Fruit fly (Drosophila melanogaster) whole organism, embryonic: ENCODE results near the gene CG15922.

Source experiments
- CG10462 ChIP-seq: fragments of 200-800 bp; sonication (Bioruptor generic); optimal IDR thresholded peaks from 2 replicates; lab custom pipeline; 2016; ENCODE audit warnings: missing biosample characterization, missing genetic modification characterization
- CG10543 ChIP-seq: fragments of 200-800 bp; sonication (Bioruptor generic); optimal IDR thresholded peaks from 3 replicates; lab custom pipeline; 2017; ENCODE audit warnings: missing biosample characterization, mild to moderate bottlenecking, missing genetic modification characterization, moderate library complexity
- CG1233 ChIP-seq: fragments of 200-800 bp; sonication (Bioruptor generic); optimal IDR thresholded peaks from 4 replicates; lab custom pipeline; 2018; ENCODE audit warnings: missing biosample characterization, mild to moderate bottlenecking, missing genetic modification characterization
- CG14050 ChIP-seq: fragments of 200-800 bp; sonication (Bioruptor generic); IDR thresholded peaks from 3 replicates; pipeline ENCODE4 v1.3.6; 2022; ENCODE audit warnings: missing biosample characterization, missing genetic modification characterization
- CG14667 ChIP-seq: fragments of 200-800 bp; sonication (Bioruptor generic); IDR thresholded peaks from 2 replicates; pipeline ENCODE4 v1.3.6; 2022; ENCODE audit warnings: missing biosample characterization, missing genetic modification characterization
- CG17385 ChIP-seq: fragments of 200-800 bp; sonication (Bioruptor generic); optimal IDR thresholded peaks from 3 replicates; lab custom pipeline; 2018; ENCODE audit warnings: missing biosample characterization, mild to moderate bottlenecking, missing genetic modification characterization
- CG17912 ChIP-seq: fragments of 200-800 bp; sonication (Bioruptor generic); optimal IDR thresholded peaks from 2 replicates; lab custom pipeline; 2018; ENCODE audit warnings: missing biosample characterization, mild to moderate bottlenecking, missing genetic modification characterization
- CG18476 ChIP-seq: fragments of 200-800 bp; sonication (Bioruptor generic); optimal IDR thresholded peaks from 2 replicates; lab custom pipeline; 2016; ENCODE audit warnings: missing biosample characterization, mild to moderate bottlenecking, missing genetic modification characterization
- CG18619 ChIP-seq: fragments of 200-800 bp; sonication (Bioruptor generic); optimal IDR thresholded peaks from 3 replicates; lab custom pipeline; 2017; ENCODE audit warnings: missing biosample characterization, mild to moderate bottlenecking, missing genetic modification characterization
- CG2129 ChIP-seq: fragments of 200-800 bp; sonication (Bioruptor generic); IDR thresholded peaks from 2 replicates; pipeline ENCODE4 v1.3.6; 2022; ENCODE audit warnings: missing biosample characterization, missing genetic modification characterization; ENCODE audit not compliant: partially characterized antibody
- CG2199 ChIP-seq: fragments of 200-800 bp; sonication (Bioruptor generic); IDR thresholded peaks from 3 replicates; pipeline ENCODE4 v1.3.6; 2022; ENCODE audit warnings: missing biosample characterization, missing genetic modification characterization
- CG2712 ChIP-seq: fragments of 200-800 bp; optimal IDR thresholded peaks from 3 replicates; lab custom pipeline; 2019; ENCODE audit warnings: missing biosample characterization, mild to moderate bottlenecking, missing genetic modification characterization, moderate library complexity
- CG33557 ChIP-seq: fragments of 200-800 bp; sonication (Bioruptor generic); optimal IDR thresholded peaks from 2 replicates; lab custom pipeline; 2019; ENCODE audit warnings: missing biosample characterization, mild to moderate bottlenecking, missing genetic modification characterization, moderate library complexity
- CG3407 ChIP-seq: fragments of 200-800 bp; sonication (Bioruptor generic); optimal IDR thresholded peaks from 2 replicates; lab custom pipeline; 2018; ENCODE audit warnings: missing biosample characterization, mild to moderate bottlenecking, missing genetic modification characterization
- CG42726 ChIP-seq: fragments of 200-800 bp; sonication (Bioruptor generic); IDR thresholded peaks from 2 replicates; pipeline ENCODE4 v1.3.6; 2022; ENCODE audit warnings: missing biosample characterization, missing genetic modification characterization; ENCODE audit not compliant: partially characterized antibody
- CG4854 ChIP-seq: fragments of 200-800 bp; sonication (Bioruptor generic); optimal IDR thresholded peaks from 2 replicates; lab custom pipeline; 2016; ENCODE audit warnings: missing biosample characterization, missing genetic modification characterization, inconsistent platforms
- CG7745 ChIP-seq: fragments of 200-800 bp; sonication (Bioruptor generic); optimal IDR thresholded peaks from 2 replicates; lab custom pipeline; 2018; ENCODE audit warnings: missing biosample characterization, mild to moderate bottlenecking, missing genetic modification characterization, moderate library complexity
- CG8281 ChIP-seq: fragments of 200-800 bp; sonication (Bioruptor generic); optimal IDR thresholded peaks from 2 replicates; lab custom pipeline; 2018; ENCODE audit warnings: missing biosample characterization, mild to moderate bottlenecking, missing genetic modification characterization, moderate library complexity
- CG8478 ChIP-seq: fragments of >200 bp; optimal IDR thresholded peaks from 2 replicates; lab custom pipeline; 2018
- Camta ChIP-seq: fragments of 200-800 bp; sonication (Bioruptor generic); optimal IDR thresholded peaks from 2 replicates; lab custom pipeline; 2016; ENCODE audit warnings: missing biosample characterization, missing genetic modification characterization
- CkIIα-i1 ChIP-seq: fragments of 200-800 bp; sonication (Bioruptor generic); IDR thresholded peaks from 2 replicates; pipeline ENCODE4 v1.3.6; 2022; ENCODE audit warnings: missing biosample characterization, missing genetic modification characterization
- Dll ChIP-seq: fragments of 200-800 bp; sonication (Bioruptor generic); IDR thresholded peaks from 4 replicates; pipeline ENCODE4 v1.3.6; 2022; ENCODE audit warnings: missing biosample characterization, missing genetic modification characterization; ENCODE audit not compliant: partially characterized antibody
- Fer3 ChIP-seq: fragments of 200-800 bp; sonication (Bioruptor generic); optimal IDR thresholded peaks from 2 replicates; lab custom pipeline; 2018; ENCODE audit warnings: missing biosample characterization, mild to moderate bottlenecking, missing genetic modification characterization, moderate library complexity
- MESR4 ChIP-seq: fragments of 200-800 bp; sonication (Bioruptor generic); optimal IDR thresholded peaks from 2 replicates; lab custom pipeline; 2018; ENCODE audit warnings: missing biosample characterization, mild to moderate bottlenecking, missing genetic modification characterization, moderate library complexity
- MTF-1 ChIP-seq: fragments of 200-800 bp; sonication (Bioruptor generic); optimal IDR thresholded peaks from 2 replicates; lab custom pipeline; 2018; ENCODE audit warnings: missing biosample characterization, mild to moderate bottlenecking, missing genetic modification characterization, borderline replicate concordance
- Sry-β ChIP-seq: fragments of 200-800 bp; sonication (Bioruptor generic); optimal IDR thresholded peaks from 2 replicates; lab custom pipeline; 2018; ENCODE audit warnings: missing biosample characterization, mild to moderate bottlenecking, missing genetic modification characterization, moderate library complexity
- TFAM ChIP-seq: fragments of 200-800 bp; sonication (Bioruptor generic); optimal IDR thresholded peaks from 2 replicates; lab custom pipeline; 2017; ENCODE audit warnings: missing biosample characterization, missing genetic modification characterization, inconsistent platforms
- bab2 ChIP-seq: fragments of 200-800 bp; sonication (Bioruptor generic); optimal IDR thresholded peaks from 2 replicates; lab custom pipeline; 2016; ENCODE audit warnings: missing biosample characterization, missing genetic modification characterization
- bbx ChIP-seq: fragments of 200-800 bp; sonication (Bioruptor generic); IDR thresholded peaks from 2 replicates; pipeline ENCODE4 v1.3.6; 2022; ENCODE audit warnings: missing biosample characterization, missing genetic modification characterization; ENCODE audit not compliant: partially characterized antibody
- btn ChIP-seq: fragments of 200-800 bp; sonication (Bioruptor generic); optimal IDR thresholded peaks from 2 replicates; lab custom pipeline; 2016; ENCODE audit warnings: missing biosample characterization, missing genetic modification characterization
- crc ChIP-seq: fragments of 200-800 bp; sonication (Bioruptor generic); optimal IDR thresholded peaks from 2 replicates; lab custom pipeline; 2016; ENCODE audit warnings: missing biosample characterization, missing genetic modification characterization
- crp ChIP-seq, 2 experiments: fragments of 200-800 bp; sonication (Bioruptor generic); optimal IDR thresholded peaks; 2 replicates in 1 of 2; 3 replicates in 1 of 2; lab custom pipeline; 2017; ENCODE audit warnings: missing biosample characterization in 2 of 2, missing genetic modification characterization in 2 of 2, mild to moderate bottlenecking in 1 of 2, moderate library complexity in 1 of 2
- dimm ChIP-seq: fragments of 200-800 bp; sonication (Bioruptor generic); IDR thresholded peaks from 2 replicates; pipeline ENCODE4 v1.3.6; 2022; ENCODE audit warnings: missing biosample characterization, missing genetic modification characterization
- disco-r ChIP-seq: fragments of 200-800 bp; sonication (Bioruptor generic); optimal IDR thresholded peaks from 2 replicates; lab custom pipeline; 2016; ENCODE audit warnings: missing biosample characterization, missing genetic modification characterization
- esg ChIP-seq: fragments of 200-800 bp; sonication (Bioruptor generic); conservative IDR thresholded peaks from 2 replicates; pipeline ENCODE4 v1.3.6; 2022; ENCODE audit warnings: missing biosample characterization, missing genetic modification characterization
- fd64A ChIP-seq: fragments of 200-800 bp; sonication (Bioruptor generic); optimal IDR thresholded peaks from 3 replicates; lab custom pipeline; 2018; ENCODE audit warnings: missing biosample characterization, mild to moderate bottlenecking, missing genetic modification characterization
- ftz-f1 ChIP-seq: fragments of 200-800 bp; sonication (Bioruptor generic); optimal IDR thresholded peaks from 2 replicates; lab custom pipeline; 2016; ENCODE audit warnings: missing biosample characterization, missing genetic modification characterization
- gcm2 ChIP-seq: fragments of 200-800 bp; sonication (Bioruptor generic); optimal IDR thresholded peaks from 2 replicates; lab custom pipeline; 2016; ENCODE audit warnings: missing biosample characterization, missing genetic modification characterization
- grau ChIP-seq: fragments of 200-800 bp; optimal IDR thresholded peaks from 3 replicates; lab custom pipeline; 2019; ENCODE audit warnings: missing biosample characterization, mild to moderate bottlenecking, missing genetic modification characterization, moderate library complexity
- ind ChIP-seq: fragments of 200-800 bp; sonication (Bioruptor generic); optimal IDR thresholded peaks from 3 replicates; lab custom pipeline; 2016; ENCODE audit warnings: missing biosample characterization, missing genetic modification characterization
- lmd ChIP-seq: fragments of 200-800 bp; sonication (Bioruptor generic); IDR thresholded peaks from 2 replicates; pipeline ENCODE4 v1.3.6; 2022; ENCODE audit warnings: missing biosample characterization, missing genetic modification characterization
- nmo ChIP-seq: fragments of 200-800 bp; sonication (Bioruptor generic); optimal IDR thresholded peaks from 2 replicates; lab custom pipeline; 2018; ENCODE audit warnings: missing biosample characterization, mild to moderate bottlenecking, missing genetic modification characterization, moderate library complexity
- odd ChIP-seq: fragments of 200-800 bp; sonication (Bioruptor generic); optimal IDR thresholded peaks from 2 replicates; lab custom pipeline; 2017; ENCODE audit warnings: missing biosample characterization, mild to moderate bottlenecking, missing genetic modification characterization
- onecut ChIP-seq: fragments of 200-800 bp; sonication (Bioruptor generic); IDR thresholded peaks from 2 replicates; pipeline ENCODE4 v1.3.6; 2022; ENCODE audit warnings: missing biosample characterization, missing genetic modification characterization
- pnt ChIP-seq: fragments of 200-800 bp; sonication (Bioruptor generic); optimal IDR thresholded peaks from 3 replicates; lab custom pipeline; 2016; ENCODE audit warnings: missing biosample characterization, missing genetic modification characterization
- pros ChIP-seq: fragments of 200-800 bp; sonication (Bioruptor generic); optimal IDR thresholded peaks from 3 replicates; lab custom pipeline; 2019; ENCODE audit warnings: missing biosample characterization, mild to moderate bottlenecking, missing genetic modification characterization, moderate library complexity
- sens-2 ChIP-seq: fragments of 200-800 bp; sonication (Bioruptor generic); IDR thresholded peaks from 2 replicates; pipeline ENCODE4 v1.3.6; 2022; ENCODE audit warnings: missing biosample characterization, missing genetic modification characterization
- ttk ChIP-seq: fragments of 200-800 bp; sonication (Bioruptor generic); IDR thresholded peaks from 2 replicates; pipeline ENCODE4 v2.1.2; 2022; ENCODE audit warnings: missing biosample characterization, missing genetic modification characterization
- tx ChIP-seq: fragments of 200-800 bp; sonication (Bioruptor generic); optimal IDR thresholded peaks from 2 replicates; lab custom pipeline; 2016; ENCODE audit warnings: missing biosample characterization, missing genetic modification characterization
- z ChIP-seq: fragments of 200-800 bp; sonication (Bioruptor generic); IDR thresholded peaks from 3 replicates; pipeline ENCODE4 v1.3.6; 2022; ENCODE audit warnings: missing biosample characterization, missing genetic modification characterization
- zen ChIP-seq: fragments of 200-800 bp; sonication (Bioruptor generic); optimal IDR thresholded peaks from 3 replicates; lab custom pipeline; 2018; ENCODE audit warnings: missing biosample characterization, mild to moderate bottlenecking, missing genetic modification characterization, moderate library complexity

The CG15922 gene

dm6 chr3R:20579816-20580215 lies 19.7 kb upstream of the CG15922 start, which contains the start of the genes EloB and Srp14 (continued):
- TF ChIP-seq zen (tag; lab: Kevin White, UChicago) (peak; percentile 85), CG14667 (GFP tag; lab: Robert Waterston, UW) (peak; percentile 56), pros (no peak), CG42726 (GFP tag; lab: Robert Waterston, UW) (peak; percentile 95), lmd (peak; percentile 78), odd (GFP tag; lab: Kevin White, UChicago) (no peak), CG18619 (GFP tag; lab: Kevin White, UChicago) (peak; percentile 73), sens-2 (GFP tag; lab: Robert Waterston, UW) (no peak), tx (GFP tag; lab: Kevin White, UChicago) (peak; percentile 76), CG8281 (no peak), disco-r (GFP tag; lab: Kevin White, UChicago) (peak; percentile 17), CG8478 (no peak), CG7745 (tag; lab: Kevin White, UChicago) (peak; percentile 33), CG2199 (no peak; the same call in 2 of the 3 replicates), MESR4 (GFP tag; lab: Kevin White, UChicago) (peak; percentile 90), TFAM (GFP tag; lab: Kevin White, UChicago) (peak; percentile 69), Sry-β (GFP tag; lab: Kevin White, UChicago) (no peak), MTF-1 (GFP tag; lab: Kevin White, UChicago) (peak; percentile 31), dimm (0 out of 2 replicates have a peak, but pooled peaks have one; percentile 40), bbx (GFP tag; lab: Robert Waterston, UW) (peak; percentile 96), crp (GFP tag; optimal IDR thresholded peaks at IDR 0.05; lab: Kevin White, UChicago) (peak in 1 of 2 experiments; percentile 27), CG33557 (GFP tag; lab: Kevin White, UChicago) (peak; percentile 68), z (no peak), gcm2 (no peak), crc (GFP tag; lab: Kevin White, UChicago) (no peak), CG17385 (GFP tag; lab: Kevin White, UChicago) (peak; percentile 73), CG2129 (GFP tag; lab: Robert Waterston, UW) (peak; percentile 95), CG2712 (tag; lab: Kevin White, UChicago) (peak; percentile 86), btn (GFP tag; lab: Kevin White, UChicago) (peak; percentile 13), CG10462 (GFP tag; lab: Kevin White, UChicago) (peak; percentile 61), CG14050 (GFP tag; lab: Robert Waterston, UW) (peak; percentile 48; the same call in 2 of the 3 replicates), nmo (GFP tag; lab: Kevin White, UChicago) (peak; percentile 89), CG17912 (GFP tag; lab: Kevin White, UChicago) (peak; percentile 64), ind (peak; percentile 81), onecut (GFP tag; lab: Robert Waterston, UW) (peak; percentile 59), CG3407 (peak; percentile 27), grau (peak; percentile 84), Camta (GFP tag; lab: Kevin White, UChicago) (peak; percentile 77), Dll (GFP tag; lab: Robert Waterston, UW) (peak; percentile 99), CG4854 (peak; percentile 67), Fer3 (tag; lab: Kevin White, UChicago) (peak; percentile 84), ftz-f1 (GFP tag; lab: Kevin White, UChicago) (peak; percentile 100), ttk (GFP tag; lab: Robert Waterston, UW) (peak; percentile 55; the same call in 1 of the 2 replicates), esg (GFP tag; lab: Robert Waterston, UW) (peak; percentile 55), CG1233 (GFP tag; lab: Kevin White, UChicago) (peak; percentile 74), bab2 (GFP tag; lab: Kevin White, UChicago) (peak; percentile 83), CG18476 (peak; percentile 62), CkIIα-i1 (GFP tag; lab: Robert Waterston, UW) (no peak), pnt (GFP tag; lab: Kevin White, UChicago) (peak; percentile 57), CG10543 (GFP tag; lab: Kevin White, UChicago) (peak; percentile 73), fd64A (GFP tag; lab: Kevin White, UChicago) (no peak)
